Worm (Caenorhabditis elegans): ENCODE results near the gene W04G3.11.

The W04G3.11 gene

DNA sequence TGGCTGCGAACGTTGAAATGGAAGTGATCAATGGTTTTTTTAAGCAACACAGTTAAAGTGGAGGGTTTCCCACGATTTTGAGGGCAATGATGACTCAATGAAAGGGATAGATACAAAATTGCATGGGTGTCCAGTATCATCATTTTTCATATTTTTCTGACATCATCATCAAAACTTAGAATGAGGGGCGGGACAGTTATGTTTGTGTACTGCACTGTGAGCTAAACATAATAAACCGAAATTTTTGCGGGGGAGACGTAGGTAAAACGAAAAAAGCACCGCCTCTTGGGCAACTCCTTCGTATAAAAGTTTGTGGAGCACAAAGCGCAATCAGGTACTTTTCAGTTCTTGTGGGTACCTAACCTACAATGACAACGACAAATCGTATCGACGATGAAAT is 35.4 kb upstream of the W04G3.11 start, which contains the start of gene C09F12.2:
Gene C09F12.2 (plus strand): TSS at position 301 of the 400 bp plus-strand sequence.
- TF ChIP-seq tag-97 (GFP tag; IDR thresholded peaks at IDR 0.05): 0 out of 2 replicates have a peak, but pooled peaks have one; percentile 67
- no peak for TF ChIP-seq lsy-2 (tag; optimal IDR thresholded peaks at IDR 0.05)

DNA sequence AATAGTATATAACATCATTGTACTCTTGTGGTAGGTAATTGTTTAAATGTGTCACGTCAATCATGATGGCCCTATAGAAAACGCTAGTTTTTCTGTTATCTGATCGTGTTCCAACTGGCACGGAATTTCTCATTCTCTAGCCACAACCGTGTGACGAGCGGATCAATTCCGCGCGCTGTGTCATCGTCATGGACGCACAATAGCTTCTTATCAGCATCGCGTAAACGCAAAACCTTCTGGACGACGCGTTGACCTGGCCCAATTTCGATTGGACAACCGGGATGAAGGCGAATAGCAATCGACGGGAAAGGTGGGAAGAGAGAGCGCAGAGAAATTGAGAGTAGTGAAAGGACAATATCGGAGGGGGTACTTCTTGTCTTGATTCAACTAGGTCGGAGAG is 32.0 kb upstream of the W04G3.11 start, which contains the start of gene lpr-3:
Gene lpr-3 (plus strand): TSS at position 374 of the 400 bp plus-strand sequence.
- TF ChIP-seq nhr-28 (tag; optimal IDR thresholded peaks at IDR 0.05): peak; percentile 11
- no peak for TF ChIP-seq Y75B8A.6 (GFP tag; IDR thresholded peaks at IDR 0.05)
- TF ChIP-seq ama-1 (optimal IDR thresholded peaks at IDR 0.05): no peak
- TF ChIP-seq snpc-1.2 (GFP tag; IDR thresholded peaks at IDR 0.05): no peak
- TF ChIP-seq jun-1 (tag; optimal IDR thresholded peaks at IDR 0.05): no peak
- peak; percentile 45 for TF ChIP-seq mxl-3 (GFP tag; optimal IDR thresholded peaks at IDR 0.05)
- TF ChIP-seq Y105C5A.15 (GFP tag; IDR thresholded peaks at IDR 0.05): no peak
- peak; percentile 61 for TF ChIP-seq hlh-11 (tag; optimal IDR thresholded peaks at IDR 0.05)
- TF ChIP-seq hlh-30 (tag; optimal IDR thresholded peaks at IDR 0.05; ENCODE audit: insufficient read depth): peak; percentile 14

DNA sequence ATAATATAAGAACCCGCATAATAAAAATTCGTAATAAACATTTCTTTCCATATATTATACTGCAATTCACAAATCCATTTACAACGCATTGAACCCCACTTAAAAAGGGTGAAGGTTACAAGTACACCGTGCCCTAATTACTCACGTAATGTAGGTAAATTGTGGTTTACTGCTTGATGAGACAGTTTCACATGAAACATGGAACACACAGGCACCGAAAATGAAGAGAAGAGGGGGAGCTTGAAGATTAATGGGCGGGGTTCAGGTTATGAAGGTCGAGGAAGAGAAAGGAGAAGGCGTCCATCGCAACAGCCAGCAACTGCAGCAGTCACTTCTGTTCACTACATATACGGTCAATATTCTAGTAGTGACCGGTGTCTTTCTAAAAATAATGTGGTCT is 29.3 kb upstream of the W04G3.11 start, which contains the start of gene lpr-6:
Gene lpr-6 (plus strand): TSS at position 251 of the 400 bp plus-strand sequence.
- TF ChIP-seq tag-97 (GFP tag; IDR thresholded peaks at IDR 0.05) (0 out of 2 replicates have a peak, but pooled peaks have one; percentile 17), mdl-1 (tag; optimal IDR thresholded peaks at IDR 0.05) (no peak), duxl-1 (tag; optimal IDR thresholded peaks at IDR 0.05; ENCODE audit: poor library complexity) (peak; percentile 58), hlh-30 (tag; optimal IDR thresholded peaks at IDR 0.05; ENCODE audit: insufficient read depth) (no peak), cey-2 (tag; optimal IDR thresholded peaks at IDR 0.05; ENCODE audit: borderline replicate concordance, insufficient read depth) (no peak), hlh-11 (tag; optimal IDR thresholded peaks at IDR 0.05) (peak; percentile 22), T26A8.4 (GFP tag; IDR thresholded peaks at IDR 0.05) (peak; percentile 35; the same call in 1 of the 2 replicates), nhr-102 (tag; optimal IDR thresholded peaks at IDR 0.05) (peak; percentile 18), ceh-32 (tag; optimal IDR thresholded peaks at IDR 0.05; ENCODE audit: poor library complexity) (no peak), lin-39 (tag; optimal IDR thresholded peaks at IDR 0.05) (no peak)

ce11 chrX:11060940-11061339 is 28.1 kb upstream of the W04G3.11 start:
- peak; percentile 1 for TF ChIP-seq hlh-30 (tag; optimal IDR thresholded peaks at IDR 0.05; ENCODE audit: insufficient read depth)
- TF ChIP-seq dpl-1 (GFP tag; optimal IDR thresholded peaks at IDR 0.05): no peak
- no peak for TF ChIP-seq F26F4.8 (GFP tag; conservative IDR thresholded peaks at IDR 0.05)
- peak; percentile 31 for TF ChIP-seq nhr-28 (tag; optimal IDR thresholded peaks at IDR 0.05)
- TF ChIP-seq mxl-3 (GFP tag; optimal IDR thresholded peaks at IDR 0.05): peak; percentile 4

DNA sequence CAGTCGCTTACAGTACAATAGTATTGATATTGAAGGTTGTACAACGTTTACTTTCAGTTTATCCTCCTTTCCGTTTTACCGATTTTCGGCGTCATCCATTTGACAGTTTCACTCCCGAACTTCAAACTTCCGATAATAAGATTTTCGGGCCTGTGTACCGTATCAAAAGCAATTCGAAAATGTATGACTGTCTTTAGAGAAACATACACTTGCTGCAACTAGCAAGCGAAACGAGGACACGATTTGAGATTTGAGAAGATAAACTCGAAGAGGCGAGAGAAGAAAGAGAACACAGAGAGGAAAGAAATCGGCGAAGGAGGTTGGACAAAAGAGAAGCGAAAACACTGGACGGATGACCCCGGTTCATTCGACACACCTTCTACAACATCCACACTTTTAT is 27.1 kb upstream of the W04G3.11 start, which contains the start of gene lpr-5:
Gene lpr-5 (plus strand): TSS at position 220 of the 400 bp plus-strand sequence.
- TF ChIP-seq mdt-29 (GFP tag; IDR thresholded peaks at IDR 0.05) (no peak), lin-38 (GFP tag; IDR thresholded peaks at IDR 0.05) (no peak), unc-62 (GFP tag; optimal IDR thresholded peaks at IDR 0.05 in 1 of 2) (no peak), unc-62 (tag; optimal IDR thresholded peaks at IDR 0.05) (no peak), mxl-2 (GFP tag; conservative IDR thresholded peaks at IDR 0.05) (no peak), nhr-76 (tag; optimal IDR thresholded peaks at IDR 0.05) (no peak), zip-11 (GFP tag; IDR thresholded peaks at IDR 0.05) (no peak), ceh-20 (GFP tag; IDR thresholded peaks at IDR 0.05) (no peak), unc-130 (GFP tag; optimal IDR thresholded peaks at IDR 0.05) (no peak), nhr-102 (tag; optimal IDR thresholded peaks at IDR 0.05) (no peak), dve-1 (tag; optimal IDR thresholded peaks at IDR 0.05; ENCODE audit: insufficient read depth) (no peak), F49E8.2 (tag; optimal IDR thresholded peaks at IDR 0.05; ENCODE audit: borderline replicate concordance) (no peak), ctbp-1 (GFP tag; IDR thresholded peaks at IDR 0.05) (no peak), ZK337.2 (GFP tag; IDR thresholded peaks at IDR 0.05) (no peak), T26A8.4 (GFP tag; IDR thresholded peaks at IDR 0.05) (no peak), jun-1 (tag; optimal IDR thresholded peaks at IDR 0.05) (no peak), ceh-82 (tag; optimal IDR thresholded peaks at IDR 0.05) (no peak), hif-1 (tag; optimal IDR thresholded peaks at IDR 0.05) (no peak)

Data from whole organism, L4 larva.